Worm (Caenorhabditis elegans): ENCODE measurements around the gene pod-1.

pod-1 gene

DNA sequence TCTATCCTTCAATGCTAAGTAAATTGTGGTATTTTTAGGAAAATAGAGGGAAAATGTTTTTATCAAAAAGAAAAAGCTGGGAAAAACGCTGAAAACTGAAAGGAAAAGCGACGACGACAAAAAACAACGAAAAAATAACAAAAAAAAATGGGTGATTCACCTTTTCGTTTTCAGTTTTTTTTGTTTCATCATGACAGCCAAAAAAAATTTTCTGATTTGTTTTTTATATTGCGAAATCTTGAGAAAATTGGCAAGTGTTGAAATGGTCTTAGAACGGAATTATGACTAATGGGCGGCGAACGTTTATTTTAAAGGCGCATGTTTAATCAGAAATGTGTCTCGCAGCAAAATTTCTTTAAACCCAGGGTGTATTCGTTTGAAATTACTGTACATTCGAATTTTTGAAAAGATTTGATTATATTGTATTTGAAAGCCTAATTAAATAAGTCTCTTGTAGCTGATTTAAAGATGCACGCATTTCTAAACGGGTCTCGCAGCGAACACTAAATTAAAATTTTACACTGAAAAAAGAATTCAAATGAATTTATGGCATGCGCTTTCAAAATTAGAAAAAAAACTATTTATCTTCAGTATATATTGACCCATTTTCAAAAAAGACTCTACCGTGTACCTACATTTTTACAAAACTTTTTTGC lies 11.9 kb upstream of the pod-1 start:
- TF ChIP-seq hnd-1 (tag; optimal IDR thresholded peaks at IDR 0.05), result no peak
- TF ChIP-seq hmg-4 (GFP tag; optimal IDR thresholded peaks at IDR 0.05), result no peak
- TF ChIP-seq ets-7 (tag; optimal IDR thresholded peaks at IDR 0.05), result no peak
- TF ChIP-seq ceh-36 (tag; optimal IDR thresholded peaks at IDR 0.05), result no peak
- TF ChIP-seq tbx-11 (GFP tag; IDR thresholded peaks at IDR 0.05), result no peak
- no peak for TF ChIP-seq ceh-13 (GFP tag; optimal IDR thresholded peaks at IDR 0.05)
- TF ChIP-seq hmbx-1 (tag; optimal IDR thresholded peaks at IDR 0.05), result no peak
- no peak for TF ChIP-seq flt-1 (GFP tag; IDR thresholded peaks at IDR 0.05)
- TF ChIP-seq F13C5.2 (tag; optimal IDR thresholded peaks at IDR 0.05), result no peak
- TF ChIP-seq scrt-1 (GFP tag; IDR thresholded peaks at IDR 0.05), result no peak
- no peak for TF ChIP-seq sea-1 (GFP tag; conservative IDR thresholded peaks at IDR 0.05)
- TF ChIP-seq ama-1 (optimal IDR thresholded peaks at IDR 0.05), result no peak
- no peak for TF ChIP-seq tra-4 (tag; optimal IDR thresholded peaks at IDR 0.05)
- TF ChIP-seq pes-1 (GFP tag; IDR thresholded peaks at IDR 0.05), result no peak

- TF ChIP-seq F13C5.2 (tag; optimal IDR thresholded peaks at IDR 0.05), result no peak
These were observed 10.8 kb upstream of the pod-1 start for ce11 chrIII:13534704-13535103.

ce11 chrIII:13530838-13531237 lies 6.9 kb upstream of the pod-1 start:
- TF ChIP-seq F13C5.2 (tag; optimal IDR thresholded peaks at IDR 0.05) (no peak), ceh-36 (tag; optimal IDR thresholded peaks at IDR 0.05) (no peak), hmbx-1 (tag; optimal IDR thresholded peaks at IDR 0.05) (no peak), ceh-13 (GFP tag; optimal IDR thresholded peaks at IDR 0.05) (no peak), hnd-1 (tag; optimal IDR thresholded peaks at IDR 0.05) (no peak), sea-1 (GFP tag; conservative IDR thresholded peaks at IDR 0.05) (no peak), tra-4 (tag; optimal IDR thresholded peaks at IDR 0.05) (no peak), B0310.2 (tag; optimal IDR thresholded peaks at IDR 0.05) (no peak), pes-1 (GFP tag; IDR thresholded peaks at IDR 0.05) (no peak), scrt-1 (GFP tag; IDR thresholded peaks at IDR 0.05) (no peak), tbx-37 (GFP tag; conservative IDR thresholded peaks at IDR 0.05) (no peak), ama-1 (optimal IDR thresholded peaks at IDR 0.05) (no peak), hmg-4 (GFP tag; optimal IDR thresholded peaks at IDR 0.05) (no peak), flt-1 (GFP tag; IDR thresholded peaks at IDR 0.05) (no peak), tbx-11 (GFP tag; IDR thresholded peaks at IDR 0.05) (no peak), aly-1 (tag; optimal IDR thresholded peaks at IDR 0.05) (no peak), ets-7 (tag; optimal IDR thresholded peaks at IDR 0.05) (no peak)

DNA sequence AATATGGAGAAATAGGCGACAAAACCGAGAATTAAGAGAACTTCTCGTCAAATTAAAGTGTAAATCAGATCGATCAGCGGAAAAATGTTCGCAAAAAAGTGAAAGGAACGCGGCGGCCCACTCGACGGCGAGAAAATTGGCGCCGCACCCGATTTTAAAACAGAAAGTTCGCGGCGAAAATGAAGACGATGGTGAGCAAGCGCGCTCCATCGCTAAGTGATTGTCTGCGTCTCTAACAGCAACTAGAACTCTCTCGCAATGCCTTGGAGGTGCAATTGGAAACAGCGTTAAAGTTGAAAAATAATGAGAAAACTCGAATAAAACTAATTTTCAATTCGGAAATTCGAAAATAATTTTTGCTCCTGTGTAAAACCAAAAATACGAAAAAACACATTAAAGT lies 6.1 kb upstream of the pod-1 start:
- no peak for TF ChIP-seq hmg-4 (GFP tag; optimal IDR thresholded peaks at IDR 0.05)
- 0 out of 2 replicates have a peak, but pooled peaks have one; percentile 2 for TF ChIP-seq pes-1 (GFP tag; IDR thresholded peaks at IDR 0.05)

- TF ChIP-seq ets-7 (tag; optimal IDR thresholded peaks at IDR 0.05) (no peak), tra-4 (tag; optimal IDR thresholded peaks at IDR 0.05) (no peak), F13C5.2 (tag; optimal IDR thresholded peaks at IDR 0.05) (no peak), tbx-37 (GFP tag; conservative IDR thresholded peaks at IDR 0.05) (no peak), flt-1 (GFP tag; IDR thresholded peaks at IDR 0.05) (no peak), ama-1 (optimal IDR thresholded peaks at IDR 0.05) (no peak), hmbx-1 (tag; optimal IDR thresholded peaks at IDR 0.05) (no peak), scrt-1 (GFP tag; IDR thresholded peaks at IDR 0.05) (no peak), ceh-13 (GFP tag; optimal IDR thresholded peaks at IDR 0.05) (no peak)
These were observed 4.8 kb upstream of the pod-1 start for ce11 chrIII:13528513-13529249.

DNA sequence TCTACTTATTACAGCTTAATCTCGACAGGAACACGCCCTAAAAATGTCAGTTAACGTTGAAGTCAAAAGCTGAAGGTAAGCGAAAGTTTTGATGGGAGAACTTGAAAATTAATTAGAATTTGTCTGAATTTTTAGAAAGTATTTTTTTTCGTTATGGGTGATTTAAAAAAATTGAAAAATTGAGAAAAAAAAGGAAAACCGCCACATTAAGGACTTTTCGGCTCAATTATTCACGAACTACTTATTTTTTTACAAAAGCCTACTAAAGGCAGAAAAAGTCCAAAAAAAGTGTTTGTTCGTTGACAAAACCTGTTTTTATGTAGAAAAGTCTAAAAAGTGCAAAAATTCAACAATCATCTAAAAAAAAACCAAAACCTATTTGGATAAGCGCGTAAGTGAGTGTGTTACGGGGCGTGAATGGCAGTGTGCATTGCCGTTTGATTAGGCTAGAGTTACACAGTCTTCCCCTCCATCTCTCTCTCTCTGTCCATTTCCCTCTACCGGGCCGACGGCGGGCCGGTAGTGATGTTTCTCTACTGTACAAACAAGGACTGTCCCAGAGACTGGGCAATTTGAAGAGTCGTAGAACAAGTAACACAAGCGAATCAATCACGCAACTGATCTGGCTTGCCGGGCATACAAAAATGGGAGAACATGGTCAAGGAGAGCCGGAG lies 3.6 kb upstream of the pod-1 start, which contains the start of gene lron-13:
lron-13 (plus strand) TSS at position 15 of the 674 bp plus-strand sequence.
- TF ChIP-seq hmg-4 (GFP tag; optimal IDR thresholded peaks at IDR 0.05), result peak; percentile 34
- TF ChIP-seq tra-4 (tag; optimal IDR thresholded peaks at IDR 0.05), result no peak

DNA sequence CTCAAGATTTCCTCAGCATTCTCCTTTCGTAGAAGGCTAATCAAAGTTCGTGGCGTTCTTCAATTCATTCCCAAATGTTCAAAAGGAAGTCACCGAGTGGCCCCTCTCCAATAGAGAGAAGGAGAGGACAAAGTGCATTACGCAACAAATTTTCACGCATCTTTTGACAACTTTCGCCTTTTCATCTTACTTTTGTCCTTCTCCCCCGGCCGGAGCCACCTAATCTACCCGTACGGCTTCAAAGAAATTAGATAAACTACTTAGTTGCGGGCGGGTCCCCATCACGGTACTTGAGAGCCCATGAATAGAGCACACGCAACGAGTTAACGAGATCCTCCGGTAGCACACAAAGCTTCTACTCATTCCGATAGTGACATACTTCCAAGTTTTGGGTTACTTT lies 2.8 kb upstream of the pod-1 start:
- TF ChIP-seq aly-1 (tag; optimal IDR thresholded peaks at IDR 0.05) (no peak), sea-1 (GFP tag; conservative IDR thresholded peaks at IDR 0.05) (no peak), ceh-13 (GFP tag; optimal IDR thresholded peaks at IDR 0.05) (no peak), F13C5.2 (tag; optimal IDR thresholded peaks at IDR 0.05) (no peak), tbx-11 (GFP tag; IDR thresholded peaks at IDR 0.05) (no peak), hnd-1 (tag; optimal IDR thresholded peaks at IDR 0.05) (no peak), ceh-36 (tag; optimal IDR thresholded peaks at IDR 0.05) (no peak), tra-4 (tag; optimal IDR thresholded peaks at IDR 0.05) (no peak), hmg-4 (GFP tag; optimal IDR thresholded peaks at IDR 0.05) (no peak)

ce11 chrIII:13526191-13526590 lies 2.3 kb upstream of the pod-1 start:
- TF ChIP-seq ceh-36 (tag; optimal IDR thresholded peaks at IDR 0.05), result no peak
- TF ChIP-seq B0310.2 (tag; optimal IDR thresholded peaks at IDR 0.05), result no peak
- TF ChIP-seq hmbx-1 (tag; optimal IDR thresholded peaks at IDR 0.05), result no peak
- TF ChIP-seq hnd-1 (tag; optimal IDR thresholded peaks at IDR 0.05), result no peak
- no peak for TF ChIP-seq F13C5.2 (tag; optimal IDR thresholded peaks at IDR 0.05)
- TF ChIP-seq flt-1 (GFP tag; IDR thresholded peaks at IDR 0.05), result no peak
- no peak for TF ChIP-seq tra-4 (tag; optimal IDR thresholded peaks at IDR 0.05)
- TF ChIP-seq sea-1 (GFP tag; conservative IDR thresholded peaks at IDR 0.05), result no peak
- TF ChIP-seq hmg-4 (GFP tag; optimal IDR thresholded peaks at IDR 0.05), result no peak
- TF ChIP-seq scrt-1 (GFP tag; IDR thresholded peaks at IDR 0.05), result no peak
- TF ChIP-seq pes-1 (GFP tag; IDR thresholded peaks at IDR 0.05), result no peak

All from whole organism, early embryonic.